Fruit fly (Drosophila melanogaster): ENCODE data around the gene Ncoa6.

Gene Ncoa6

dm6 chr2L:5277262-5278008 is 49.0 kb downstream of the Ncoa6 start:
- no peak for TF ChIP-seq usp (GFP tag; optimal IDR thresholded peaks at IDR 0.05)
- TF ChIP-seq Dfd (GFP tag; optimal IDR thresholded peaks at IDR 0.05) = no peak
- no peak for TF ChIP-seq dsf (GFP tag; optimal IDR thresholded peaks at IDR 0.05; ENCODE audit: borderline replicate concordance)

dm6 chr2L:5271081-5271480 is 55.4 kb downstream of the Ncoa6 start, which contains the start of gene tkv:
TSS of gene tkv (minus strand) at chr2L:5271384.
- no peak for TF ChIP-seq sv (GFP tag; optimal IDR thresholded peaks at IDR 0.05)

- TF ChIP-seq psq (GFP tag; optimal IDR thresholded peaks at IDR 0.05) = no peak
- peak; percentile 82 for TF ChIP-seq Myc (optimal IDR thresholded peaks at IDR 0.05)
Observed at dm6 chr2L:5270215-5271071, 56.0 kb downstream of the Ncoa6 start.

- no peak for TF ChIP-seq sv (GFP tag; optimal IDR thresholded peaks at IDR 0.05)
- TF ChIP-seq Hr78 (GFP tag; optimal IDR thresholded peaks at IDR 0.05) = no peak
- no peak for TF ChIP-seq CG32264 (GFP tag; optimal IDR thresholded peaks at IDR 0.05)
- TF ChIP-seq Jra (GFP tag; optimal IDR thresholded peaks at IDR 0.05) = no peak
- no peak for TF ChIP-seq ey (GFP tag; optimal IDR thresholded peaks at IDR 0.05)
- TF ChIP-seq Rel (GFP tag; optimal IDR thresholded peaks at IDR 0.05) = no peak
- TF ChIP-seq Rel (tag; optimal IDR thresholded peaks at IDR 0.05) = no peak
- no peak for TF ChIP-seq N (GFP tag; optimal IDR thresholded peaks at IDR 0.05)
- no peak for TF ChIP-seq usp (GFP tag; optimal IDR thresholded peaks at IDR 0.05)
- TF ChIP-seq dsf (GFP tag; optimal IDR thresholded peaks at IDR 0.05; ENCODE audit: borderline replicate concordance) = no peak
- no peak for TF ChIP-seq h (GFP tag; optimal IDR thresholded peaks at IDR 0.05)
- no peak for TF ChIP-seq sage (GFP tag; optimal IDR thresholded peaks at IDR 0.05)
- TF ChIP-seq Hnf4 (GFP tag; optimal IDR thresholded peaks at IDR 0.05) = no peak
- no peak for TF ChIP-seq Dif (GFP tag; optimal IDR thresholded peaks at IDR 0.05; ENCODE audit: partially characterized antibody)
- TF ChIP-seq jim (GFP tag; optimal IDR thresholded peaks at IDR 0.05) = no peak
Observed at dm6 chr2L:5268198-5268597, 58.3 kb downstream of the Ncoa6 start, which contains the start of gene Cyp4ac3. TSS of gene Cyp4ac3 (plus strand) at chr2L:5268498.

- no peak for TF ChIP-seq psq (GFP tag; optimal IDR thresholded peaks at IDR 0.05)
- TF ChIP-seq CG32264 (GFP tag; optimal IDR thresholded peaks at IDR 0.05) = no peak
- TF ChIP-seq brk (GFP tag; optimal IDR thresholded peaks at IDR 0.05) = no peak
- TF ChIP-seq HLH106 (tag; optimal IDR thresholded peaks at IDR 0.05) = no peak
- no peak for TF ChIP-seq tai (GFP tag; optimal IDR thresholded peaks at IDR 0.05)
Observed at dm6 chr2L:5266092-5266491, 60.4 kb downstream of the Ncoa6 start, which contains the start of gene Cyp4ac2. TSS of gene Cyp4ac2 (plus strand) at chr2L:5266392.
